Worm (Caenorhabditis elegans): ENCODE results near the gene lido-11.

lido-11 gene

DNA sequence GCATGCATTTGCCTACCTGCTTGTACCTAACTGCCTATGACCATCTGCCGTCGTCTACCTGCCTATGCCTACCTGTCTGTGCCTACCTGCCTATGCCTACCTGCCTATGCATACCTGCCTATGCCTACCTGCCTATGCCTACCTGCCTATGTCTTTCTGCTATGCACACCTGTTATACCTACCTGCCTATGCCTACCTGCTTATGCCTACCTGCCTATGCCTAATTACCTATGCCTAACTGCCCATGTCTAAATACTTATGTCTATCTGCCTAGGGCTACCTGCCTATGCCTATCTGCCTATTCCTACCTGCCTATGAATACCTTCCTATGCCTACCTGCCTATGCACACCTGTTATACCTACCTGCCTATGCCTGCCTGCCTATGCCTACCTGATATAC lies 37.4 kb upstream of the lido-11 start:
- TF ChIP-seq mdl-1 (tag; optimal IDR thresholded peaks at IDR 0.05) (no peak), fkh-10 (GFP tag; optimal IDR thresholded peaks at IDR 0.05) (no peak), ceh-28 (tag; optimal IDR thresholded peaks at IDR 0.05) (no peak), nhr-23 (tag; optimal IDR thresholded peaks at IDR 0.05) (no peak), aly-2 (tag; optimal IDR thresholded peaks at IDR 0.05) (no peak), nhr-28 (tag; optimal IDR thresholded peaks at IDR 0.05) (no peak)

DNA sequence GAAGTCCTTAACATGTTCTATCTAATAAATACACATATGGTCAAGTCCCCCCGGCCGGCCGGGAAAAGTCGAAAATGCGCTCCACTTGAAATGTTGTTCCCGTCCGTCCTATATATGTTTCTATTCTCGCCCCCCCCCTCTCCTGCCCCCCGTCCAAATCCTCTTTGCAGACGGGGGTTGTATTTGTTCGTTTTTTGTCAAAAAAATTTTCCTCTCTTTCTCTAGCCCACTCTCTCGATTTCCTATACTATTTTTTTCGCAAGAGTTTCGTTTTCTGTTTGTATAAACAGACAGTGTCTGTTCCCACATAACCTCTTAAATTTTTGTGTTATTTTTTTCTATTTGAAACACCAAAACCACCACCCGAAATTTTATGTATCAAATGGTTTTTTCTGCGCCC lies 36.7 kb upstream of the lido-11 start:
- TF ChIP-seq nhr-77 (tag; optimal IDR thresholded peaks at IDR 0.05) (no peak), ceh-9 (tag; optimal IDR thresholded peaks at IDR 0.05) (no peak), nfya-1 (tag; optimal IDR thresholded peaks at IDR 0.05; ENCODE audit: insufficient read depth) (peak; percentile 10), pha-4 (tag; optimal IDR thresholded peaks at IDR 0.05) (peak; percentile 95), fkh-10 (GFP tag; optimal IDR thresholded peaks at IDR 0.05) (no peak), elt-1 (tag; optimal IDR thresholded peaks at IDR 0.05) (no peak)

DNA sequence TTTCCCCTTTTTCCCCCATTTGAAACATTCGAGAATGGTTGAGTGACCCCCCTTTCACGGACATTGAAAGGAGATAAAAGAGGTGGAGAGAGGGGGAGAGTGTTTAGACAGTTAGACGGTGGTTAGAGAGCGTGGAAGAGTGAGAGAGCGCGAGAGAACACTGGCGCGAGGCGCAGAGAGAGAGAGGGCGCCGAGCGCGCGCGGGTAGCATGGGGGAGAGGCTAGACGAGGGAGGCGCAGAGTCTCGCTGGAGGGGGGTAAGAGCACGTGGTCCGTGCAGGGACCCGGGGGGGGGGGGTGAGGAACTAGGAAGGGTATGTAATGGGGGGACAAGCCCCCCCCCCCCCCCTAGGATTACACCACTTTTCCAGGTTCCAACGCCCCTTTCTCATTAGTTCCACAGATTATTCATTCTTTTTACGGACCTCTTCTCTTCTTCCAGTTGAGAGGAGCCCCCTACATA lies 29.8 kb upstream of the lido-11 start:
- TF ChIP-seq nhr-12 (tag; optimal IDR thresholded peaks at IDR 0.05) (no peak), ZK546.5 (tag; optimal IDR thresholded peaks at IDR 0.05) (no peak), egl-27 (tag; optimal IDR thresholded peaks at IDR 0.05) (peak; percentile 87), egl-5 (tag; optimal IDR thresholded peaks at IDR 0.05) (peak; percentile 74), fos-1 (tag; optimal IDR thresholded peaks at IDR 0.05) (peak; percentile 70), elt-1 (tag; optimal IDR thresholded peaks at IDR 0.05) (peak; percentile 84), nhr-28 (tag; optimal IDR thresholded peaks at IDR 0.05) (no peak), elt-2 (tag; optimal IDR thresholded peaks at IDR 0.05) (peak; percentile 87), nhr-237 (tag; optimal IDR thresholded peaks at IDR 0.05) (no peak), eor-1 (tag; optimal IDR thresholded peaks at IDR 0.05) (peak in 1 of 2 experiments; percentile 83), nhr-76 (tag; optimal IDR thresholded peaks at IDR 0.05) (no peak), snpc-4 (tag; optimal IDR thresholded peaks at IDR 0.05) (peak; percentile 47), tbx-2 (tag; optimal IDR thresholded peaks at IDR 0.05) (peak; percentile 82), R02D3.7 (tag; optimal IDR thresholded peaks at IDR 0.05) (peak; percentile 78), hmg-11 (tag; optimal IDR thresholded peaks at IDR 0.05) (peak; percentile 81), ceh-28 (tag; optimal IDR thresholded peaks at IDR 0.05) (peak; percentile 90), mdl-1 (tag; optimal IDR thresholded peaks at IDR 0.05) (peak; percentile 98), pqm-1 (tag; optimal IDR thresholded peaks at IDR 0.05) (peak; percentile 84), elt-3 (tag; optimal IDR thresholded peaks at IDR 0.05) (peak in 2 of 3 experiments; percentile 1 to 37), mml-1 (tag; optimal IDR thresholded peaks at IDR 0.05) (no peak), lsy-12 (tag; optimal IDR thresholded peaks at IDR 0.05) (peak; percentile 95), pha-4 (tag; optimal IDR thresholded peaks at IDR 0.05) (peak; percentile 97), nhr-77 (tag; optimal IDR thresholded peaks at IDR 0.05) (no peak), nhr-25 (tag; optimal IDR thresholded peaks at IDR 0.05) (peak; percentile 97), nhr-67 (tag; optimal IDR thresholded peaks at IDR 0.05) (no peak), lin-15B (tag; optimal IDR thresholded peaks at IDR 0.05) (peak; percentile 63), ceh-9 (tag; optimal IDR thresholded peaks at IDR 0.05) (no peak), ztf-4 (tag; optimal IDR thresholded peaks at IDR 0.05) (no peak), unc-39 (tag; optimal IDR thresholded peaks at IDR 0.05) (no peak), zag-1 (tag; optimal IDR thresholded peaks at IDR 0.05) (peak; percentile 80), fkh-2 (tag; optimal IDR thresholded peaks at IDR 0.05) (no peak), nhr-43 (tag; optimal IDR thresholded peaks at IDR 0.05; ENCODE audit: poor library complexity, severe bottlenecking) (peak; percentile 93), skn-1 (tag; optimal IDR thresholded peaks at IDR 0.05) (peak; percentile 59), ceh-82 (tag; optimal IDR thresholded peaks at IDR 0.05) (peak; percentile 87), ceh-16 (tag; optimal IDR thresholded peaks at IDR 0.05) (no peak), sea-2 (GFP tag; optimal IDR thresholded peaks at IDR 0.05) (peak; percentile 7), ztf-11 (tag; optimal IDR thresholded peaks at IDR 0.05) (no peak), jun-1 (tag; optimal IDR thresholded peaks at IDR 0.05) (peak; percentile 98), aly-2 (tag; optimal IDR thresholded peaks at IDR 0.05) (no peak), nhr-11 (tag; optimal IDR thresholded peaks at IDR 0.05) (peak; percentile 81), daf-12 (tag; optimal IDR thresholded peaks at IDR 0.05) (peak; percentile 60), nfya-1 (tag; optimal IDR thresholded peaks at IDR 0.05; ENCODE audit: insufficient read depth) (peak; percentile 95), fkh-10 (GFP tag; optimal IDR thresholded peaks at IDR 0.05) (peak; percentile 69), lin-39 (tag; optimal IDR thresholded peaks at IDR 0.05) (peak; percentile 99), nhr-23 (tag; optimal IDR thresholded peaks at IDR 0.05) (peak; percentile 97), ama-1 (optimal IDR thresholded peaks at IDR 0.05) (peak; percentile 82), unc-62 (GFP tag; optimal IDR thresholded peaks at IDR 0.05) (peak; percentile 78)
